Fruit fly (Drosophila melanogaster) S2 (cell line): ENCODE measurements around the gene CG11563.

Experiments
- CG8478 ChIP-seq: fragments of >200 bp; optimal IDR thresholded peaks from 2 replicates; lab custom pipeline; 2018
- CTCF ChIP-seq, 2 experiments: fragments of >200 bp; optimal IDR thresholded peaks; 2 replicates each; lab custom pipeline; 2018

- TF ChIP-seq CG8478 (no peak), CTCF (optimal IDR thresholded peaks at IDR 0.05; lab: Kevin White, UChicago) (no peak)
These were observed 11.2 kb upstream of the CG11563 start for dm6 chr3R:31725486-31726227.
